Fruit fly (Drosophila melanogaster): Measurements from ENCODE around the gene eyg.

eyg gene

DNA sequence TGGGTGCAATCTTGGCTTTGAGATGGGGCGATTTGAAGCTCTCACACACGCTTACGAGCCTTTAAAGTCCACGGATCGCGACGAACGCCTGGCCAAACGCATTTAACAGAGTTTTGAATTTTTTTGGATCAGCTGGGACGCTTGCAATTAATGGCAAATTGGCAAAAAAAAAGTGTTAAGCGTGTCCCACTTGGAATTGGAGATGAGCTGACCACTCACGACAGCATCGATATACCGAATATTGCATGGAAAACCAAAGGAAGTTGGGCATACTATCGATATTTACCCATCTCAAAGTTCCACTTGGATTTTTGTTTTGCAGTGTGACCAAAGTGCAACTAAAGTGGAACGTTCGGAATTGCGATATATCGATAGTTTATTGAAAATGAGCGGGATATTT, 50.5 kb downstream of the eyg start, which contains the start of gene ArfGAP1 (continued):
- TF ChIP-seq tna (GFP tag; IDR thresholded peaks at IDR 0.05; ENCODE audit: partially characterized antibody) (peak; percentile 90), Gsc (GFP tag; IDR thresholded peaks at IDR 0.05) (no peak), usp (GFP tag; optimal IDR thresholded peaks at IDR 0.05) (no peak), CG9797 (GFP tag; optimal IDR thresholded peaks at IDR 0.05) (peak; percentile 24), lbe (GFP tag; optimal IDR thresholded peaks at IDR 0.05) (no peak), Optix (GFP tag; IDR thresholded peaks at IDR 0.05) (no peak), al (GFP tag; IDR thresholded peaks at IDR 0.05) (no peak), CG3838 (GFP tag; optimal IDR thresholded peaks at IDR 0.05) (no peak), CG13296 (GFP tag; optimal IDR thresholded peaks at IDR 0.05) (no peak), CG14860 (GFP tag; IDR thresholded peaks at IDR 0.05; ENCODE audit: partially characterized antibody) (peak; percentile 90), CG17359 (tag; optimal IDR thresholded peaks at IDR 0.05) (no peak), nmo (GFP tag; optimal IDR thresholded peaks at IDR 0.05) (no peak), Ptx1 (GFP tag; IDR thresholded peaks at IDR 0.05) (no peak; the same call in 1 of the 2 replicates), CG17186 (GFP tag; optimal IDR thresholded peaks at IDR 0.05) (no peak), Fer1 (GFP tag; optimal IDR thresholded peaks at IDR 0.05) (no peak), cg (GFP tag; optimal IDR thresholded peaks at IDR 0.05) (no peak), Dad (GFP tag; optimal IDR thresholded peaks at IDR 0.05) (no peak), CG10565 (GFP tag; optimal IDR thresholded peaks at IDR 0.05) (no peak), twi (tag; optimal IDR thresholded peaks at IDR 0.05) (no peak), CG9817 (tag; optimal IDR thresholded peaks at IDR 0.05) (no peak), CG18011 (GFP tag; optimal IDR thresholded peaks at IDR 0.05) (no peak), YL-1 (GFP tag; optimal IDR thresholded peaks at IDR 0.05) (no peak), CG42726 (GFP tag; IDR thresholded peaks at IDR 0.05; ENCODE audit: partially characterized antibody) (peak; percentile 96), CG7928 (GFP tag; optimal IDR thresholded peaks at IDR 0.05) (no peak), pnt (GFP tag; optimal IDR thresholded peaks at IDR 0.05) (no peak), Mes4 (GFP tag; optimal IDR thresholded peaks at IDR 0.05) (no peak), CG4707 (GFP tag; optimal IDR thresholded peaks at IDR 0.05) (no peak), mld (GFP tag; IDR thresholded peaks at IDR 0.05; ENCODE audit: partially characterized antibody) (peak; percentile 88), sug (tag; optimal IDR thresholded peaks at IDR 0.05) (no peak), Bgb (GFP tag; IDR thresholded peaks at IDR 0.05; ENCODE audit: partially characterized antibody) (peak; percentile 98), CG10979 (tag; optimal IDR thresholded peaks at IDR 0.05) (no peak), row (GFP tag; IDR thresholded peaks at IDR 0.05) (peak; percentile 61), CG34422 (GFP tag; IDR thresholded peaks at IDR 0.05) (no peak), croc (GFP tag; conservative IDR thresholded peaks at IDR 0.05) (no peak), unc-4 (GFP tag; IDR thresholded peaks at IDR 0.05; ENCODE audit: partially characterized antibody) (peak; percentile 97), da (GFP tag; optimal IDR thresholded peaks at IDR 0.05) (no peak), CG16863 (GFP tag; optimal IDR thresholded peaks at IDR 0.05) (no peak), CG7745 (tag; optimal IDR thresholded peaks at IDR 0.05) (no peak), gcm2 (GFP tag; optimal IDR thresholded peaks at IDR 0.05) (no peak), CG6765 (GFP tag; optimal IDR thresholded peaks at IDR 0.05) (no peak), CG2202 (tag; optimal IDR thresholded peaks at IDR 0.05) (no peak), CG32532 (GFP tag; IDR thresholded peaks at IDR 0.05) (peak; percentile 59), Chrac-16 (GFP tag; optimal IDR thresholded peaks at IDR 0.05) (no peak), CG3281 (GFP tag; optimal IDR thresholded peaks at IDR 0.05) (no peak), Pdp1 (GFP tag; optimal IDR thresholded peaks at IDR 0.05) (no peak), CG14014 (GFP tag; IDR thresholded peaks at IDR 0.05) (no peak), CG12155 (GFP tag; optimal IDR thresholded peaks at IDR 0.05) (no peak), aop (GFP tag; IDR thresholded peaks at IDR 0.05) (no peak), CkIIα-i1 (GFP tag; IDR thresholded peaks at IDR 0.05) (no peak), CG15011 (GFP tag; optimal IDR thresholded peaks at IDR 0.05) (no peak), CG4328 (GFP tag; optimal IDR thresholded peaks at IDR 0.05) (no peak)
